Worm (Caenorhabditis elegans) whole organism, L3 larva: ENCODE data around the gene ZK666.8.

Source experiments
- R02D3.7 ChIP-seq: fragments of 150-350 bp; optimal IDR thresholded peaks from 2 replicates; lab custom pipeline; 2014; ENCODE audit warnings: missing biosample characterization, missing genetic modification characterization
- ZK546.5 ChIP-seq: sonication (generic microtip); optimal IDR thresholded peaks from 2 replicates; lab custom pipeline; 2017; ENCODE audit warnings: missing biosample characterization, missing genetic modification characterization
- aly-2 ChIP-seq: fragments of 150-350 bp; optimal IDR thresholded peaks from 2 replicates; lab custom pipeline; 2014; ENCODE audit warnings: missing biosample characterization, missing genetic modification characterization
- ama-1 ChIP-seq: fragments of 150-350 bp; optimal IDR thresholded peaks from 2 replicates; lab custom pipeline; 2018
- ceh-16 ChIP-seq: sonication (generic microtip); optimal IDR thresholded peaks from 2 replicates; lab custom pipeline; 2017; ENCODE audit warnings: missing biosample characterization, missing genetic modification characterization
- ceh-82 ChIP-seq: fragments of 150-350 bp; optimal IDR thresholded peaks from 2 replicates; lab custom pipeline; 2014; ENCODE audit warnings: missing biosample characterization, missing genetic modification characterization
- ceh-9 ChIP-seq: sonication (generic microtip); optimal IDR thresholded peaks from 2 replicates; lab custom pipeline; 2018; ENCODE audit warnings: missing biosample characterization, missing genetic modification characterization
- daf-12 ChIP-seq: fragments of 150-350 bp; optimal IDR thresholded peaks from 2 replicates; lab custom pipeline; 2014; ENCODE audit warnings: missing biosample characterization, missing genetic modification reagents, missing genetic modification characterization
- egl-27 ChIP-seq: sonication (generic microtip); optimal IDR thresholded peaks from 4 replicates; lab custom pipeline; 2017; ENCODE audit warnings: missing biosample characterization, missing genetic modification reagents, missing genetic modification characterization
- egl-5 ChIP-seq: fragments of 150-350 bp; optimal IDR thresholded peaks from 2 replicates; lab custom pipeline; 2017; ENCODE audit warnings: missing biosample characterization, missing genetic modification reagents, missing genetic modification characterization, inconsistent platforms
- elt-1 ChIP-seq: fragments of 150-350 bp; optimal IDR thresholded peaks from 2 replicates; lab custom pipeline; 2014; ENCODE audit warnings: missing biosample characterization, missing genetic modification characterization
- elt-2 ChIP-seq: sonication (generic microtip); optimal IDR thresholded peaks from 2 replicates; lab custom pipeline; 2016; ENCODE audit warnings: missing genetic modification reagents, mild to moderate bottlenecking, missing genetic modification characterization, missing compliant biosample characterization
- elt-3 ChIP-seq, 3 experiments: fragments of 150-350 bp in 1 of 3; sonication (generic microtip) in 2 of 3; optimal IDR thresholded peaks; 2 replicates in 2 of 3; 4 replicates in 1 of 3; lab custom pipeline; 2014 to 2017; ENCODE audit warnings: missing biosample characterization in 3 of 3, missing genetic modification characterization in 3 of 3
- eor-1 ChIP-seq, 2 experiments: fragments of 150-350 bp; optimal IDR thresholded peaks; 2 replicates each; lab custom pipeline; 2014 to 2018; ENCODE audit warnings: missing biosample characterization in 2 of 2, missing genetic modification characterization in 2 of 2
- fkh-10 ChIP-seq: sonication (generic microtip); optimal IDR thresholded peaks from 2 replicates; lab custom pipeline; 2017; ENCODE audit warnings: missing biosample characterization, missing genetic modification reagents, missing genetic modification characterization
- fkh-2 ChIP-seq: fragments of 150-350 bp; optimal IDR thresholded peaks from 2 replicates; lab custom pipeline; 2014; ENCODE audit warnings: missing biosample characterization, missing genetic modification reagents, missing genetic modification characterization
- fos-1 ChIP-seq: fragments of 150-350 bp; optimal IDR thresholded peaks from 2 replicates; lab custom pipeline; 2014; ENCODE audit warnings: missing biosample characterization, missing genetic modification characterization
- hmg-11 ChIP-seq: sonication (generic microtip); optimal IDR thresholded peaks from 2 replicates; lab custom pipeline; 2016; ENCODE audit warnings: missing genetic modification characterization, missing compliant biosample characterization
- jun-1 ChIP-seq: fragments of 150-350 bp; optimal IDR thresholded peaks from 2 replicates; lab custom pipeline; 2014; ENCODE audit warnings: missing biosample characterization, missing genetic modification reagents, missing genetic modification characterization
- lin-15B ChIP-seq: fragments of 150-350 bp; optimal IDR thresholded peaks from 2 replicates; lab custom pipeline; 2014; ENCODE audit warnings: missing biosample characterization, missing genetic modification characterization
- lin-39 ChIP-seq: fragments of 150-350 bp; optimal IDR thresholded peaks from 2 replicates; lab custom pipeline; 2018; ENCODE audit warnings: missing biosample characterization, missing genetic modification reagents, missing genetic modification characterization
- lsy-12 ChIP-seq: sonication (generic microtip); optimal IDR thresholded peaks from 2 replicates; lab custom pipeline; 2016; ENCODE audit warnings: mild to moderate bottlenecking, missing genetic modification characterization, missing compliant biosample characterization
- mdl-1 ChIP-seq: fragments of 150-350 bp; optimal IDR thresholded peaks from 2 replicates; lab custom pipeline; 2014; ENCODE audit warnings: missing biosample characterization, missing genetic modification characterization
- mml-1 ChIP-seq: fragments of 150-350 bp; sonication (generic microtip); optimal IDR thresholded peaks from 3 replicates; lab custom pipeline; 2014; ENCODE audit warnings: missing biosample characterization, missing genetic modification characterization
- nfya-1 ChIP-seq: sonication (generic microtip); optimal IDR thresholded peaks from 2 replicates; lab custom pipeline; 2017; ENCODE audit warnings: missing genetic modification characterization, mild to moderate bottlenecking, missing compliant biosample characterization, antibody characterized with exemption, moderate library complexity; ENCODE audit not compliant: insufficient read depth
- nhr-11 ChIP-seq: fragments of 150-350 bp; optimal IDR thresholded peaks from 2 replicates; lab custom pipeline; 2014; ENCODE audit warnings: missing biosample characterization, missing genetic modification characterization
- nhr-23 ChIP-seq: fragments of 150-350 bp; optimal IDR thresholded peaks from 2 replicates; lab custom pipeline; 2014; ENCODE audit warnings: missing biosample characterization, missing genetic modification reagents, missing genetic modification characterization
- nhr-237 ChIP-seq: fragments of 150-350 bp; optimal IDR thresholded peaks from 2 replicates; lab custom pipeline; 2014; ENCODE audit warnings: missing biosample characterization, missing genetic modification characterization
- nhr-25 ChIP-seq: sonication (generic microtip); optimal IDR thresholded peaks from 2 replicates; lab custom pipeline; 2017; ENCODE audit warnings: missing biosample characterization, missing genetic modification characterization
- nhr-28 ChIP-seq: fragments of 150-350 bp; optimal IDR thresholded peaks from 2 replicates; lab custom pipeline; 2014; ENCODE audit warnings: missing biosample characterization, missing genetic modification characterization
- nhr-43 ChIP-seq: sonication (generic microtip); optimal IDR thresholded peaks from 2 replicates; lab custom pipeline; 2016; ENCODE audit warnings: mild to moderate bottlenecking, missing genetic modification characterization, missing compliant biosample characterization; ENCODE audit not compliant: poor library complexity, severe bottlenecking
- nhr-67 ChIP-seq: fragments of 150-350 bp; optimal IDR thresholded peaks from 2 replicates; lab custom pipeline; 2014; ENCODE audit warnings: missing biosample characterization, missing genetic modification characterization
- nhr-76 ChIP-seq: fragments of 150-350 bp; sonication (generic microtip); optimal IDR thresholded peaks from 5 replicates; lab custom pipeline; 2014; ENCODE audit warnings: missing biosample characterization, missing genetic modification characterization
- nhr-77 ChIP-seq: fragments of 150-350 bp; optimal IDR thresholded peaks from 2 replicates; lab custom pipeline; 2014; ENCODE audit warnings: missing biosample characterization, missing genetic modification characterization
- pha-4 ChIP-seq: fragments of 150-350 bp; optimal IDR thresholded peaks from 2 replicates; lab custom pipeline; 2014; ENCODE audit warnings: missing biosample characterization, missing genetic modification reagents, missing genetic modification characterization
- pqm-1 ChIP-seq: fragments of 150-350 bp; optimal IDR thresholded peaks from 2 replicates; lab custom pipeline; 2017; ENCODE audit warnings: missing biosample characterization, missing genetic modification characterization, inconsistent platforms
- sea-2 ChIP-seq: fragments of 150-350 bp; sonication (generic microtip); optimal IDR thresholded peaks from 4 replicates; lab custom pipeline; 2014; ENCODE audit warnings: missing biosample characterization, missing genetic modification reagents, missing genetic modification characterization
- skn-1 ChIP-seq: fragments of 150-350 bp; optimal IDR thresholded peaks from 2 replicates; lab custom pipeline; 2014; ENCODE audit warnings: missing biosample characterization, missing genetic modification characterization
- snpc-4 ChIP-seq: fragments of 150-350 bp; optimal IDR thresholded peaks from 2 replicates; lab custom pipeline; 2014; ENCODE audit warnings: missing biosample characterization, missing genetic modification characterization
- tbx-2 ChIP-seq: sonication (generic microtip); optimal IDR thresholded peaks from 2 replicates; lab custom pipeline; 2016; ENCODE audit warnings: mild to moderate bottlenecking, missing genetic modification characterization, missing compliant biosample characterization
- unc-39 ChIP-seq: sonication (generic microtip); optimal IDR thresholded peaks from 4 replicates; lab custom pipeline; 2017; ENCODE audit warnings: missing biosample characterization, missing genetic modification characterization
- unc-62 ChIP-seq: fragments of 150-350 bp; sonication (generic microtip); optimal IDR thresholded peaks from 4 replicates; lab custom pipeline; 2014; ENCODE audit warnings: missing biosample characterization, missing genetic modification reagents, missing genetic modification characterization
- zag-1 ChIP-seq: fragments of 150-350 bp; optimal IDR thresholded peaks from 2 replicates; lab custom pipeline; 2014; ENCODE audit warnings: missing biosample characterization, missing genetic modification characterization
- ztf-11 ChIP-seq: fragments of 150-350 bp; optimal IDR thresholded peaks from 2 replicates; lab custom pipeline; 2014; ENCODE audit warnings: missing biosample characterization, missing genetic modification characterization
- ztf-4 ChIP-seq: fragments of 150-350 bp; optimal IDR thresholded peaks from 2 replicates; lab custom pipeline; 2014; ENCODE audit warnings: missing biosample characterization, missing genetic modification characterization

Gene ZK666.8

ce11 chrII:10447348-10448316 lies 45.3 kb downstream of the ZK666.8 start, which contains the start of gene ZK673.2:
TSS of gene ZK673.2 (plus strand) at chrII:10448266.
- TF ChIP-seq pqm-1 (tag; lab: Kevin White, UChicago) = peak; percentile 95
- TF ChIP-seq nhr-25 = peak; percentile 75
- TF ChIP-seq aly-2 = no peak
- TF ChIP-seq elt-3 (tag; optimal IDR thresholded peaks at IDR 0.05; lab: Kevin White, UChicago) = peak; percentile 19 to 56 (median 50)
- TF ChIP-seq nhr-43 = peak; percentile 71
- peak; percentile 18 for TF ChIP-seq lsy-12
- TF ChIP-seq mdl-1 (tag; lab: Kevin White, UChicago) = peak; percentile 39
- TF ChIP-seq lin-39 (tag; lab: Kevin White, UChicago) = no peak
- TF ChIP-seq egl-27 (tag; lab: Kevin White, UChicago) = no peak
- TF ChIP-seq ama-1 (lab: Kevin White, UChicago) = peak; percentile 91
- TF ChIP-seq elt-2 (tag; lab: Kevin White, UChicago) = peak; percentile 95
- TF ChIP-seq mml-1 (tag; lab: Kevin White, UChicago) = no peak
- peak; percentile 29 for TF ChIP-seq jun-1
- TF ChIP-seq nfya-1 = peak; percentile 28
- TF ChIP-seq zag-1 = no peak
- peak; percentile 54 for TF ChIP-seq nhr-23
- no peak for TF ChIP-seq ztf-11 (tag; lab: Kevin White, UChicago)
- TF ChIP-seq ZK546.5 (tag; lab: Kevin White, UChicago) = no peak
- TF ChIP-seq nhr-11 = peak; percentile 10
- TF ChIP-seq elt-1 (tag; lab: Kevin White, UChicago) = peak; percentile 27
- TF ChIP-seq pha-4 (tag; lab: Kevin White, UChicago) = peak; percentile 40
- TF ChIP-seq, all 47 proteins: peak for 14

- peak; percentile 75 for TF ChIP-seq pha-4 (tag; lab: Kevin White, UChicago)
- TF ChIP-seq ceh-82 = no peak
Measured at ce11 chrII:10446814-10447213, 46.1 kb downstream of the ZK666.8 start.

- TF ChIP-seq zag-1 (no peak), pqm-1 (tag; lab: Kevin White, UChicago) (peak; percentile 58), ceh-16 (no peak), nhr-77 (no peak), nfya-1 (peak; percentile 15), egl-27 (tag; lab: Kevin White, UChicago) (no peak), snpc-4 (tag; lab: Kevin White, UChicago) (peak; percentile 12), nhr-25 (no peak), fos-1 (tag; lab: Kevin White, UChicago) (no peak), lin-39 (tag; lab: Kevin White, UChicago) (no peak), mdl-1 (tag; lab: Kevin White, UChicago) (no peak), elt-3 (tag; optimal IDR thresholded peaks at IDR 0.05; lab: Kevin White, UChicago) (no peak), lin-15B (tag; lab: Kevin White, UChicago) (no peak), R02D3.7 (tag; lab: Kevin White, UChicago) (no peak), mml-1 (tag; lab: Kevin White, UChicago) (no peak), eor-1 (tag; optimal IDR thresholded peaks at IDR 0.05; lab: Kevin White, UChicago) (no peak), nhr-11 (no peak), nhr-23 (peak; percentile 26), aly-2 (no peak), unc-39 (tag; lab: Kevin White, UChicago) (no peak), unc-62 (no peak), tbx-2 (tag; lab: Kevin White, UChicago) (no peak), ZK546.5 (tag; lab: Kevin White, UChicago) (no peak), skn-1 (tag; lab: Kevin White, UChicago) (no peak), nhr-237 (tag; lab: Kevin White, UChicago) (no peak), sea-2 (no peak), nhr-67 (no peak), elt-1 (tag; lab: Kevin White, UChicago) (peak; percentile 48), egl-5 (tag; lab: Kevin White, UChicago) (no peak), elt-2 (tag; lab: Kevin White, UChicago) (peak; percentile 68), ama-1 (lab: Kevin White, UChicago) (no peak), lsy-12 (no peak), ceh-9 (tag; lab: Kevin White, UChicago) (no peak), fkh-10 (GFP tag; lab: Kevin White, UChicago) (no peak), nhr-76 (no peak), ztf-11 (tag; lab: Kevin White, UChicago) (no peak), fkh-2 (tag; lab: Kevin White, UChicago) (no peak), pha-4 (tag; lab: Kevin White, UChicago) (peak; percentile 8), nhr-28 (tag; lab: Kevin White, UChicago) (no peak), ceh-82 (no peak), hmg-11 (no peak), ztf-4 (tag; lab: Kevin White, UChicago) (no peak), jun-1 (peak; percentile 43), nhr-43 (peak; percentile 10), daf-12 (no peak)
Measured at ce11 chrII:10446300-10446699, 46.6 kb downstream of the ZK666.8 start.
